Fruit fly (Drosophila melanogaster) whole organism: ENCODE results near the gene raw.

ENCODE experiments used
- CG8478 ChIP-seq: fragments of >200 bp; optimal IDR thresholded peaks from 2 replicates; lab custom pipeline; 2018; ENCODE audit warnings: inconsistent platforms
- Dll ChIP-seq: fragments of >200 bp; optimal IDR thresholded peaks from 2 replicates; lab custom pipeline; 2017
- EcR ChIP-seq, 2 experiments: fragments of >200 bp; optimal IDR thresholded peaks; 2 replicates each; lab custom pipeline; 2017; ENCODE audit warnings: missing biosample characterization in 2 of 2, missing genetic modification characterization in 2 of 2, missing genetic modification reagents in 2 of 2
- pan ChIP-seq: fragments of >200 bp; optimal IDR thresholded peaks from 2 replicates; lab custom pipeline; 2017
- psq ChIP-seq: fragments of >200 bp; optimal IDR thresholded peaks from 2 replicates; lab custom pipeline; 2017
- usp ChIP-seq: fragments of >200 bp; optimal IDR thresholded peaks from 2 replicates; lab custom pipeline; 2017; ENCODE audit warnings: missing biosample characterization, missing genetic modification characterization, mixed read lengths

The raw gene

dm6 chr2L:8739984-8740756 is at the start of gene raw:
TSS of gene raw (minus strand) at chr2L:8740660.
- TF ChIP-seq EcR (GFP tag; optimal IDR thresholded peaks at IDR 0.05; lab: Kevin White, UChicago) (peak; percentile 20 to 87), CG8478 (lab: Kevin White, UChicago) (no peak), usp (GFP tag; lab: Kevin White, UChicago) (no peak), pan (lab: Kevin White, UChicago) (no peak), psq (lab: Kevin White, UChicago) (no peak), Dll (lab: Kevin White, UChicago) (no peak)

dm6 chr2L:8787575-8787974 is 47.1 kb upstream of the raw start:
- TF ChIP-seq usp (GFP tag; lab: Kevin White, UChicago) (no peak), pan (lab: Kevin White, UChicago) (no peak), CG8478 (lab: Kevin White, UChicago) (no peak), EcR (GFP tag; optimal IDR thresholded peaks at IDR 0.05; lab: Kevin White, UChicago) (no peak), Dll (lab: Kevin White, UChicago) (no peak), psq (lab: Kevin White, UChicago) (no peak)

- no peak for TF ChIP-seq usp (GFP tag; lab: Kevin White, UChicago)
- TF ChIP-seq CG8478 (lab: Kevin White, UChicago), result no peak
- TF ChIP-seq pan (lab: Kevin White, UChicago), result no peak
- no peak for TF ChIP-seq Dll (lab: Kevin White, UChicago)
- no peak for TF ChIP-seq psq (lab: Kevin White, UChicago)
- no peak for TF ChIP-seq EcR (GFP tag; optimal IDR thresholded peaks at IDR 0.05; lab: Kevin White, UChicago)
These were observed 44.3 kb upstream of the raw start for dm6 chr2L:8784731-8785130.

- TF ChIP-seq Dll (lab: Kevin White, UChicago), result no peak
- no peak for TF ChIP-seq usp (GFP tag; lab: Kevin White, UChicago)
- TF ChIP-seq CG8478 (lab: Kevin White, UChicago), result no peak
- no peak for TF ChIP-seq psq (lab: Kevin White, UChicago)
- TF ChIP-seq EcR (GFP tag; optimal IDR thresholded peaks at IDR 0.05; lab: Kevin White, UChicago), result no peak
- TF ChIP-seq pan (lab: Kevin White, UChicago), result no peak
These were observed 41.9 kb upstream of the raw start, which contains the start of gene CG42710 for dm6 chr2L:8782400-8782799. TSS of gene CG42710 (minus strand) at chr2L:8782500.

dm6 chr2L:8781152-8781551 is 40.7 kb upstream of the raw start, which contains the start of gene LManVI:
TSS of gene LManVI (minus strand) at chr2L:8781252.
- TF ChIP-seq pan (lab: Kevin White, UChicago) (no peak), CG8478 (lab: Kevin White, UChicago) (no peak), Dll (lab: Kevin White, UChicago) (no peak), psq (lab: Kevin White, UChicago) (no peak), usp (GFP tag; lab: Kevin White, UChicago) (no peak), EcR (GFP tag; optimal IDR thresholded peaks at IDR 0.05; lab: Kevin White, UChicago) (no peak)

DNA sequence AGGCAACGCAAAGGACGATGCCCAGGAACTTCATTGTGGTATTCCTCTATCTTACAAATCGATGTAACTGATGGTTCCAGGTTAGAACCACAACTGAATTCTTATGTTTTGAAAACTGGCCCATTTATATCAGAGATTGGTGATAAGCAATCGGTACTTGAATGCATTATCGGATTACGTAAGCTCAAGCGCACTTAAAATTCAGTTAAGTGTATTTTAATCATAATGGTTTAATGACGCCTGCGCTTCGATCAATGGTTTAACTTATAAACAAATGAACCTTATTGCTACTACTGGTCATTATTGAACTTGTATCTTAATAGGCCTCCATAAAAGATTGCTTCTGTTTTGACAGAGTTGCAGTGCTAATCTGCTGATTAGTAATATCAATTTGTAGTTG is 35.7 kb upstream of the raw start, which contains the start of gene LManV:
Gene LManV (minus strand): TSS at position 101 of the 400 bp plus-strand sequence.
- TF ChIP-seq CG8478 (lab: Kevin White, UChicago) (no peak), EcR (GFP tag; optimal IDR thresholded peaks at IDR 0.05; lab: Kevin White, UChicago) (no peak), pan (lab: Kevin White, UChicago) (no peak), usp (GFP tag; lab: Kevin White, UChicago) (no peak), psq (lab: Kevin White, UChicago) (no peak), Dll (lab: Kevin White, UChicago) (no peak)

DNA sequence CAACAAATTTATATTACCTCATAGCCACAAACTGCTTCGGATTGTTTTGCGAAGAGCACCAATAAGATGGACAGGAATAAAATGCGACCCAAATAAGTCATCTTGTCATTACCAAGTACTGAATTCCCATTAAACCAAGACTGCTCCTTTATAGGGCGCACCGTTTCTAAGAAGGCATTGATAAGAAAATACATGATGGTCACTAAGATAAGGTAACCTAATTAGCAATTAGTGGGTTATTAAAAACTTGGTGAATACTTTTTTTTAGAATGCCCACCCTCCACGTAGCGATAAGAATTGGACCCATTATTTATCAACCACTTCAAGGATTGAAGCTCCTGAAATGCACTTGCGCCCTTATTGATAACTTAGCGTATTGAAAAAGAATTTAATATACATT is 31.8 kb upstream of the raw start, which contains the start of gene LManIV:
Gene LManIV (minus strand): TSS at position 101 of the 400 bp plus-strand sequence.
- TF ChIP-seq EcR (GFP tag; optimal IDR thresholded peaks at IDR 0.05; lab: Kevin White, UChicago) (no peak), psq (lab: Kevin White, UChicago) (no peak), CG8478 (lab: Kevin White, UChicago) (no peak), pan (lab: Kevin White, UChicago) (no peak), Dll (lab: Kevin White, UChicago) (no peak), usp (GFP tag; lab: Kevin White, UChicago) (no peak)

dm6 chr2L:8768660-8769138 is 28.2 kb upstream of the raw start, which contains the start of gene LManIII:
TSS of gene LManIII (minus strand) at chr2L:8768710.
- TF ChIP-seq Dll (lab: Kevin White, UChicago) (no peak), EcR (GFP tag; optimal IDR thresholded peaks at IDR 0.05; lab: Kevin White, UChicago) (no peak), psq (lab: Kevin White, UChicago) (no peak), pan (lab: Kevin White, UChicago) (no peak), usp (GFP tag; lab: Kevin White, UChicago) (no peak), CG8478 (lab: Kevin White, UChicago) (no peak)

DNA sequence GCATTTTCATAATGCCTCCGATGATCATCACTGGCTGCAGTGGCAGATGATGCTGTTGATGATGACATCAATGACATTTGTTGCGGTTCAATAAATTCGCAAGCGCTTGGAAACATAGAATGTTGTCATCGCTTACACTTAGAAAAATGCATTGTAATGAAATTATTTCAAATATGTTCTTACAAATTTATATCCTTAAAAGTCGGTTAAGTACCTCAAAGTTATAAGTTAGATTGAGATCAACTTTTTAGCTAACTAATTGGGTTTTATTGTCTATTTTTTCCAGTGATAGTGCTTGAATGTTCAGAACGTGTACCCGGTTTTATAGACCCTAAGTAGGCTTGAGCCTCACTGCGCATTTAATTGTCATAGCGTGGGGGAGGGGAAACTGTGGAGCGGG is 22.4 kb upstream of the raw start:
- TF ChIP-seq CG8478 (lab: Kevin White, UChicago) (no peak), pan (lab: Kevin White, UChicago) (no peak), psq (lab: Kevin White, UChicago) (no peak), usp (GFP tag; lab: Kevin White, UChicago) (no peak), Dll (lab: Kevin White, UChicago) (no peak), EcR (GFP tag; optimal IDR thresholded peaks at IDR 0.05; lab: Kevin White, UChicago) (no peak)

DNA sequence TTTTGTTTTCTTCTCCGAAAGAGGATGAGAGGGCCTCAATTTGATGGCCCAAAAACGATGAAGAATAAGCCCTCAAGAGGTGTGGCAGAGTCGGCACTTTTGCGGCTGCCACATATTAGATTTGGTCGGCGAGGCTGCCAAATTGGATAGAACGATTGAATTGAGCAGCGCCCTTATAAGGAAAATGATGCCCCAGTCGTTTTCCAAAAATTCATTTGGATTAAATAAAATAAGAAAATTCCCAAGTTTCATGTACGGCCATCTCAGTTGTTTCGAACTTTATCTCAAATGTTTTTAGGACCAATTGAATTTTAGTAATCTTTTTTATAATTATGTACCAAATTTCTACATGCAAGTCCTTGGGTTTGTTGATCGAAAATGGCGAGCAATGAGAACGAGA is 11.6 kb upstream of the raw start, which contains the start of the genes CG45307 and CG12438:
Gene CG45307 (minus strand): TSS at position 101 of the 400 bp plus-strand sequence.
Gene CG12438 (plus strand): TSS at position 264 of the 400 bp plus-strand sequence.
- no peak for TF ChIP-seq CG8478 (lab: Kevin White, UChicago)

DNA sequence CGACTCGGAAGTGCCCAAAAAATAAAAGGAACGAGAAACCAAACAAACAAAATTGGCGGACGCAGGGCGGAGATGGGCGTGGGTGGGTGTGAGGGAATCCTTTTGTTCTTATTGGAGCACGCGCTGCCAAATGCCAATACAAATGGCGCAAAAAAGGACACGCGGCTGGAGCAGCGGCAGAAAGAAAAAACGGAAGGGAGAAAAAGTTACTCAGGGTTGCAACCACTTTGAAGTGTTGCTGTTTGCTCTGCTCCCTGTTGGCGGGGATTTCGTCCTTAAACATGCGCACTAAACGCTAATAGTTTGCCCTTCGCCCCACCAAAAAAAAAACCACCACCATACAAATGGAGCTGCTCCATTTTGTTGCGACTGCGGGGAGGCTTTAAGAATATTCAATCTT is 7.0 kb upstream of the raw start:
- TF ChIP-seq EcR (GFP tag; optimal IDR thresholded peaks at IDR 0.05; lab: Kevin White, UChicago) (no peak), CG8478 (lab: Kevin White, UChicago) (no peak), Dll (lab: Kevin White, UChicago) (no peak)
